Fruit fly (Drosophila melanogaster) whole organism, prepupa: ENCODE measurements around the gene CG5808.

Experiments used
- Blimp-1 ChIP-seq: fragments of 200-800 bp; sonication (Bioruptor generic); optimal IDR thresholded peaks from 3 replicates; lab custom pipeline; 2017; ENCODE audit warnings: missing biosample characterization, missing genetic modification characterization, mild to moderate bottlenecking, moderate library complexity, missing genetic modification reagents
- CG10631 ChIP-seq: fragments of 200-800 bp; sonication (Bioruptor generic); optimal IDR thresholded peaks from 2 replicates; lab custom pipeline; 2016; ENCODE audit warnings: missing biosample characterization, missing genetic modification characterization
- CG10669 ChIP-seq: fragments of 200-800 bp; sonication (Bioruptor generic); optimal IDR thresholded peaks from 3 replicates; lab custom pipeline; 2018; ENCODE audit warnings: missing biosample characterization, mild to moderate bottlenecking, missing genetic modification characterization, moderate library complexity
- CG11762 ChIP-seq: fragments of 200-800 bp; sonication (Bioruptor generic); optimal IDR thresholded peaks from 3 replicates; lab custom pipeline; 2016; ENCODE audit warnings: missing biosample characterization, missing genetic modification characterization; ENCODE audit not compliant: insufficient read depth
- CG15336 ChIP-seq: fragments of 200-800 bp; sonication (Bioruptor generic); IDR thresholded peaks from 2 replicates; pipeline ENCODE4 v1.3.6; 2022; ENCODE audit warnings: missing biosample characterization, missing genetic modification characterization
- CG1621 ChIP-seq: fragments of 200-800 bp; sonication (Bioruptor generic); optimal IDR thresholded peaks from 3 replicates; lab custom pipeline; 2018; ENCODE audit warnings: missing biosample characterization, mild to moderate bottlenecking, missing genetic modification characterization
- CG3032 ChIP-seq: fragments of 200-800 bp; optimal IDR thresholded peaks from 2 replicates; lab custom pipeline; 2019; ENCODE audit warnings: missing biosample characterization, mild to moderate bottlenecking, missing genetic modification characterization, moderate library complexity
- CG31627 ChIP-seq: fragments of 200-800 bp; sonication (Bioruptor generic); optimal IDR thresholded peaks from 3 replicates; lab custom pipeline; 2016; ENCODE audit warnings: missing biosample characterization, missing genetic modification characterization
- CG32006 ChIP-seq: fragments of 200-800 bp; sonication (Bioruptor generic); optimal IDR thresholded peaks from 3 replicates; lab custom pipeline; 2017; ENCODE audit warnings: missing biosample characterization, mild to moderate bottlenecking, missing genetic modification characterization
- CG34406 ChIP-seq: fragments of 200-800 bp; sonication (Bioruptor generic); optimal IDR thresholded peaks from 3 replicates; lab custom pipeline; 2016; ENCODE audit warnings: missing biosample characterization, missing genetic modification characterization
- CG3919 ChIP-seq: fragments of 200-800 bp; sonication (Bioruptor generic); optimal IDR thresholded peaks from 3 replicates; lab custom pipeline; 2016; ENCODE audit warnings: missing biosample characterization, missing genetic modification characterization
- CG4318 ChIP-seq: fragments of 200-800 bp; sonication (Bioruptor generic); optimal IDR thresholded peaks from 3 replicates; lab custom pipeline; 2017; ENCODE audit warnings: missing biosample characterization, mild to moderate bottlenecking, missing genetic modification characterization
- CG6163 ChIP-seq: fragments of 200-800 bp; sonication (Bioruptor generic); IDR thresholded peaks from 3 replicates; pipeline ENCODE4 v1.3.6; 2022; ENCODE audit warnings: missing biosample characterization, missing genetic modification characterization
- CG6276 ChIP-seq: fragments of 200-800 bp; sonication (Bioruptor generic); optimal IDR thresholded peaks from 2 replicates; lab custom pipeline; 2017; ENCODE audit warnings: missing biosample characterization, mild to moderate bottlenecking, missing genetic modification characterization
- CG6792 ChIP-seq: fragments of 200-800 bp; sonication (Bioruptor generic); optimal IDR thresholded peaks from 3 replicates; lab custom pipeline; 2016; ENCODE audit warnings: missing biosample characterization, missing genetic modification characterization
- CG6854 ChIP-seq: fragments of 200-800 bp; sonication (Bioruptor generic); optimal IDR thresholded peaks from 2 replicates; lab custom pipeline; 2017; ENCODE audit warnings: missing biosample characterization, mild to moderate bottlenecking, missing genetic modification characterization
- CG7368 ChIP-seq: fragments of 200-800 bp; sonication (Bioruptor generic); optimal IDR thresholded peaks from 3 replicates; lab custom pipeline; 2016; ENCODE audit warnings: missing biosample characterization, missing genetic modification characterization
- CG8119 ChIP-seq: fragments of 200-800 bp; sonication (Bioruptor generic); IDR thresholded peaks from 3 replicates; pipeline ENCODE4 v1.3.6; 2022; ENCODE audit warnings: missing biosample characterization, missing genetic modification characterization
- CG8319 ChIP-seq: fragments of 200-800 bp; sonication (Bioruptor generic); optimal IDR thresholded peaks from 3 replicates; lab custom pipeline; 2016; ENCODE audit warnings: missing biosample characterization, missing genetic modification characterization
- CG8632 ChIP-seq: fragments of 200-800 bp; sonication (Bioruptor generic); optimal IDR thresholded peaks from 3 replicates; lab custom pipeline; 2016; ENCODE audit warnings: missing biosample characterization, missing genetic modification characterization
- Eip75B ChIP-seq: fragments of 200-800 bp; sonication (Bioruptor generic); optimal IDR thresholded peaks from 3 replicates; lab custom pipeline; 2016; ENCODE audit warnings: missing biosample characterization, missing genetic modification characterization
- Eip78C ChIP-seq: fragments of 200-800 bp; sonication (Bioruptor generic); peaks from one replicate; lab custom pipeline; 2016; ENCODE audit warnings: missing biosample characterization, missing genetic modification characterization
- Eip93F ChIP-seq: fragments of 200-800 bp; sonication (Bioruptor generic); optimal IDR thresholded peaks from 2 replicates; lab custom pipeline; 2016; ENCODE audit warnings: missing biosample characterization, mild to moderate bottlenecking, missing genetic modification characterization
- Ets21C ChIP-seq: fragments of 200-800 bp; sonication (Bioruptor generic); optimal IDR thresholded peaks from 3 replicates; lab custom pipeline; 2016; ENCODE audit warnings: missing biosample characterization, missing genetic modification characterization
- Ets96B ChIP-seq: fragments of 200-800 bp; optimal IDR thresholded peaks from 2 replicates; lab custom pipeline; 2019; ENCODE audit warnings: missing biosample characterization, mild to moderate bottlenecking, missing genetic modification characterization, moderate library complexity
- Gug ChIP-seq: fragments of 200-800 bp; sonication (Bioruptor generic); IDR thresholded peaks from 2 replicates; pipeline ENCODE4 v1.3.6; 2022; ENCODE audit warnings: missing biosample characterization, missing genetic modification characterization
- Hr38 ChIP-seq: sonication (Bioruptor generic); optimal IDR thresholded peaks from 2 replicates; lab custom pipeline; 2016; ENCODE audit warnings: missing biosample characterization, missing genetic modification characterization
- Hr39 ChIP-seq: fragments of 200-800 bp; sonication (Bioruptor generic); optimal IDR thresholded peaks from 2 replicates; lab custom pipeline; 2016; ENCODE audit warnings: missing biosample characterization, missing genetic modification characterization
- Lpt ChIP-seq: fragments of 200-800 bp; sonication (Bioruptor generic); optimal IDR thresholded peaks from 3 replicates; lab custom pipeline; 2016; ENCODE audit warnings: missing biosample characterization, missing genetic modification characterization
- Met ChIP-seq: fragments of 200-800 bp; sonication (Bioruptor generic); optimal IDR thresholded peaks from 3 replicates; lab custom pipeline; 2016; ENCODE audit warnings: missing biosample characterization, missing genetic modification characterization
- OdsH ChIP-seq: fragments of 200-800 bp; sonication (Bioruptor generic); optimal IDR thresholded peaks from 3 replicates; lab custom pipeline; 2016; ENCODE audit warnings: missing biosample characterization, missing genetic modification characterization
- Smox ChIP-seq: fragments of 200-800 bp; sonication (Bioruptor generic); optimal IDR thresholded peaks from 3 replicates; lab custom pipeline; 2016; ENCODE audit warnings: missing biosample characterization, missing genetic modification characterization
- Sox14 ChIP-seq: fragments of 200-800 bp; sonication (Bioruptor generic); optimal IDR thresholded peaks from 3 replicates; lab custom pipeline; 2016; ENCODE audit warnings: missing biosample characterization, missing genetic modification characterization
- Sox15 ChIP-seq: fragments of 200-800 bp; sonication (Bioruptor generic); optimal IDR thresholded peaks from 3 replicates; lab custom pipeline; 2016; ENCODE audit warnings: missing biosample characterization, missing genetic modification characterization
- achi ChIP-seq: fragments of 200-800 bp; sonication (Bioruptor generic); optimal IDR thresholded peaks from 3 replicates; lab custom pipeline; 2016; ENCODE audit warnings: missing biosample characterization, missing genetic modification characterization
- dac ChIP-seq: fragments of 200-800 bp; sonication (Bioruptor generic); optimal IDR thresholded peaks from 2 replicates; lab custom pipeline; 2017; ENCODE audit warnings: missing biosample characterization, mild to moderate bottlenecking, missing genetic modification characterization
- dsx ChIP-seq: fragments of 200-800 bp; optimal IDR thresholded peaks from 3 replicates; lab custom pipeline; 2019; ENCODE audit warnings: missing biosample characterization, mild to moderate bottlenecking, missing genetic modification characterization, moderate library complexity; ENCODE audit not compliant: poor library complexity, severe bottlenecking
- eg ChIP-seq: fragments of 200-800 bp; sonication (Bioruptor generic); IDR thresholded peaks from 3 replicates; pipeline ENCODE4 v1.3.6; 2022; ENCODE audit warnings: missing biosample characterization, missing genetic modification characterization
- esn ChIP-seq: fragments of 200-800 bp; sonication (Bioruptor generic); optimal IDR thresholded peaks from 2 replicates; lab custom pipeline; 2016; ENCODE audit warnings: missing biosample characterization, mild to moderate bottlenecking, missing genetic modification characterization, moderate library complexity
- fd59A ChIP-seq: fragments of 200-800 bp; sonication (Bioruptor generic); optimal IDR thresholded peaks from 2 replicates; lab custom pipeline; 2017; ENCODE audit warnings: missing biosample characterization, mild to moderate bottlenecking, missing genetic modification characterization, missing genetic modification reagents
- pdm3 ChIP-seq: fragments of 200-800 bp; sonication (Bioruptor generic); optimal IDR thresholded peaks from 3 replicates; lab custom pipeline; 2016; ENCODE audit warnings: missing biosample characterization, missing genetic modification characterization
- spab ChIP-seq: fragments of 200-800 bp; sonication (Bioruptor generic); optimal IDR thresholded peaks from 2 replicates; lab custom pipeline; 2017; ENCODE audit warnings: missing biosample characterization, mild to moderate bottlenecking, missing genetic modification characterization, missing genetic modification reagents
- svp ChIP-seq: fragments of 200-800 bp; sonication (Bioruptor generic); peaks from one replicate; lab custom pipeline; 2016; ENCODE audit warnings: missing biosample characterization, missing genetic modification characterization
- topi ChIP-seq: fragments of 200-800 bp; sonication (Bioruptor generic); optimal IDR thresholded peaks from 3 replicates; lab custom pipeline; 2016; ENCODE audit warnings: missing biosample characterization, missing genetic modification characterization
- vri ChIP-seq: fragments of 200-800 bp; sonication (Bioruptor generic); optimal IDR thresholded peaks from 3 replicates; lab custom pipeline; 2016; ENCODE audit warnings: missing biosample characterization, mild to moderate bottlenecking, missing genetic modification characterization

Gene CG5808

dm6 chr3R:24828234-24828633 lies 11.4 kb upstream of the CG5808 start, which contains the start of gene RabX4:
TSS of gene RabX4 (minus strand) at chr3R:24828409.
- TF ChIP-seq CG4318 (GFP tag; lab: Kevin White, UChicago) (no peak), svp (peak; percentile 57), Eip93F (no peak)

DNA sequence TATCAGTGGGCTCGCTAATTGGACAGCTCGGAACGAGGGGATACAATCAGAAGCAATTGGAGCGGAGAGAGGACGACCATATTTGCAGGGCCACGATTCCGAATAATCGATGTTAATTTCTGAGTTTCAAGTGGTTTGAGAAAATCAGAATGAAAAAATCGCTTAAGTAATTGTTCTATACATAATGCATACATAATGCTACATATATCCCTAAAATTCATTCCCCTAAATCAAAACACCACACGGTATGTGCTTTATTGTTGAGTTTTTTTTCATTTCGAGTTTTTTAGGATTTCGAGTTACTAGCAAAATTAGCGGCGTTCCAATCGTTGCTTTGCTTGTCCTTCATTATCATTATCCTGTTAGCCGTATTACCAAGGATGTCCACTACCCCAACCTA lies 8.7 kb upstream of the CG5808 start, which contains the start of gene niki:
niki (minus strand) TSS at position 101 of the 400 bp plus-strand sequence.
- TF ChIP-seq CG7368 (GFP tag; lab: Kevin White, UChicago) = no peak
- TF ChIP-seq CG3032 = no peak
- no peak for TF ChIP-seq Lpt
- no peak for TF ChIP-seq Blimp-1 (GFP tag; lab: Kevin White, UChicago)
- no peak for TF ChIP-seq fd59A (GFP tag; lab: Kevin White, UChicago)
- TF ChIP-seq CG3919 = no peak
- no peak for TF ChIP-seq CG4318 (GFP tag; lab: Kevin White, UChicago)
- TF ChIP-seq CG15336 (GFP tag; lab: Robert Waterston, UW) = no peak

- no peak for TF ChIP-seq topi (GFP tag; lab: Kevin White, UChicago)
Measured at dm6 chr3R:24823061-24823460, 6.3 kb upstream of the CG5808 start.

DNA sequence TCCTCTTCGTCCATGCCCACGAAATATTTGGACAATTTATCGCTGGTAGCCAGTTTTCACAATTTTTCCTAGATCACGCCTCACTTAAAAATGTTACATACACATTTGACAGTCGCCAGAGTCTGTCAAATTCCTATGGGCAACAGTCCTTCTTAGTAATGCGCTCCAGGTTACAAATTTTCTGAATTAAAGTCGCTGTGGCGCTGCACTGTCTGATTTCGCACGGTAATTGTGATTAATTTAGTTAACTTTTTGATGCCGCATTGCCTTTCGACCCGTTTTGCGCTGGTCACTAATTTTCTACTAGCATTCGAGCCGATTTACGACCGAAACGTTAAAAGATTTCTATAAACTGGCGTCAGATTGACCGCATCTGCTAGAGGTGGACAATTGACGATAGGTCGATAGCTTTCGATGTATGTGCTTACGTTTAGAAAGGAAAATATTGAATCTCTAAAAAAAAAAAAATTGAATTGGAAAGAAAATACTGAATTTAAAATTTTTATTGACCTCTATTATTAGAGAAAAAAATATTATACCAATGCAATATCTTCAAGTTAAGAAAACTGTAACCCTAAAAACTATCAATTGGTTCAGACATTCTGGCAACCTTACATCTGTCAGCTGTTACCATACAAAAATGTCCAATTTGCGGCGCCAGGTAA lies 3.0 kb downstream of the CG5808 start, which contains the start of the genes lili and CG34150:
lili (minus strand) TSS at position 376 of the 665 bp plus-strand sequence.
CG34150 (plus strand) TSS at position 626 of the 665 bp plus-strand sequence.
- TF ChIP-seq CG8119 (peak; percentile 31; the same call in 1 of the 3 replicates), topi (GFP tag; lab: Kevin White, UChicago) (peak; percentile 64), CG7368 (GFP tag; lab: Kevin White, UChicago) (peak; percentile 40), Gug (GFP tag; lab: Robert Waterston, UW) (0 out of 2 replicates have a peak, but pooled peaks have one; percentile 36), CG6854 (peak; percentile 53), Eip93F (peak; percentile 20), spab (GFP tag; lab: Kevin White, UChicago) (no peak), Smox (GFP tag; lab: Kevin White, UChicago) (no peak), CG3032 (peak; percentile 64), CG3919 (no peak), CG8319 (GFP tag; lab: Kevin White, UChicago) (peak; percentile 37), CG1621 (no peak), CG10631 (no peak), Ets21C (GFP tag; lab: Kevin White, UChicago) (no peak), dac (GFP tag; lab: Kevin White, UChicago) (no peak), dsx (GFP tag; lab: Kevin White, UChicago) (peak; percentile 45), vri (GFP tag; lab: Kevin White, UChicago) (no peak), Sox15 (GFP tag; lab: Kevin White, UChicago) (peak; percentile 51), OdsH (no peak), CG32006 (no peak), esn (peak; percentile 78), pdm3 (no peak), CG6276 (no peak), Eip78C (peak; percentile 90), CG11762 (GFP tag; lab: Kevin White, UChicago) (peak; percentile 22), CG6163 (peak; percentile 38; the same call in 1 of the 3 replicates), CG8632 (GFP tag; lab: Kevin White, UChicago) (no peak), Eip75B (GFP tag; lab: Kevin White, UChicago) (no peak), Ets96B (tag; lab: Kevin White, UChicago) (peak; percentile 22), Hr38 (GFP tag; lab: Kevin White, UChicago) (no peak), eg (peak; percentile 53; the same call in 1 of the 3 replicates), Sox14 (no peak), CG10669 (GFP tag; lab: Kevin White, UChicago) (no peak), CG6792 (GFP tag; lab: Kevin White, UChicago) (peak; percentile 33), CG31627 (GFP tag; lab: Kevin White, UChicago) (peak; percentile 83), achi (GFP tag; lab: Kevin White, UChicago) (peak; percentile 82), Met (GFP tag; lab: Kevin White, UChicago) (no peak), Hr39 (GFP tag; lab: Kevin White, UChicago) (peak; percentile 70), CG34406 (GFP tag; lab: Kevin White, UChicago) (no peak)
